Fruit fly (Drosophila melanogaster): ENCODE data around the gene CG13728.
A peak's percentile ranks its signal among the peaks of the same experiment; 100 is the strongest.

Gene CG13728

dm6 chr3L:17415967-17416749, 33.6 kb upstream of the CG13728 start (continued):
- TF ChIP-seq ac (GFP tag; optimal IDR thresholded peaks at IDR 0.05) = peak; percentile 76
- peak; percentile 35 for TF ChIP-seq tx (GFP tag; optimal IDR thresholded peaks at IDR 0.05)
- 0 out of 3 replicates have a peak, but pooled peaks have one; percentile 9 for TF ChIP-seq Mrtf (GFP tag; IDR thresholded peaks at IDR 0.05)
- no peak for TF ChIP-seq inv (GFP tag; IDR thresholded peaks at IDR 0.05; ENCODE audit: partially characterized antibody)
- no peak for TF ChIP-seq CG13296 (GFP tag; optimal IDR thresholded peaks at IDR 0.05)
- peak; percentile 80 for TF ChIP-seq CG18262 (tag; optimal IDR thresholded peaks at IDR 0.05)
- TF ChIP-seq shn (GFP tag; optimal IDR thresholded peaks at IDR 0.05) = peak; percentile 3
- TF ChIP-seq Neu2 (GFP tag; optimal IDR thresholded peaks at IDR 0.05; ENCODE audit: borderline replicate concordance) = peak; percentile 55
- peak; percentile 65 for TF ChIP-seq CG4424 (GFP tag; optimal IDR thresholded peaks at IDR 0.05)
- no peak for TF ChIP-seq Doc3 (GFP tag; IDR thresholded peaks at IDR 0.05; ENCODE audit: partially characterized antibody)
- TF ChIP-seq gem (tag; optimal IDR thresholded peaks at IDR 0.05) = peak; percentile 75
- TF ChIP-seq Pdp1 (GFP tag; optimal IDR thresholded peaks at IDR 0.05) = peak; percentile 23 to 49
- TF ChIP-seq fd96Cb (tag; optimal IDR thresholded peaks at IDR 0.05) = peak; percentile 57
- peak; percentile 58 for TF ChIP-seq Hsf (GFP tag; optimal IDR thresholded peaks at IDR 0.05)
- TF ChIP-seq Xbp1 (GFP tag; optimal IDR thresholded peaks at IDR 0.05) = peak; percentile 29
- TF ChIP-seq CG10209 (GFP tag; optimal IDR thresholded peaks at IDR 0.05) = peak; percentile 55
- no peak for TF ChIP-seq Stat92E (GFP tag; optimal IDR thresholded peaks at IDR 0.05)
- TF ChIP-seq run (tag; optimal IDR thresholded peaks at IDR 0.05) = no peak
- TF ChIP-seq row (GFP tag; IDR thresholded peaks at IDR 0.05) = peak; percentile 57; the same call in 1 of the 3 replicates
- peak; percentile 37 for TF ChIP-seq bab2 (GFP tag; optimal IDR thresholded peaks at IDR 0.05)
- no peak for TF ChIP-seq CG32767 (GFP tag; IDR thresholded peaks at IDR 0.05)
- no peak for TF ChIP-seq CG8089 (GFP tag; optimal IDR thresholded peaks at IDR 0.05)
- no peak for TF ChIP-seq CG10321 (GFP tag; IDR thresholded peaks at IDR 0.05)
- TF ChIP-seq CG8944 (GFP tag; optimal IDR thresholded peaks at IDR 0.05) = peak; percentile 49
- peak; percentile 36 for TF ChIP-seq org-1 (GFP tag; optimal IDR thresholded peaks at IDR 0.05)
- TF ChIP-seq Hmx (GFP tag; optimal IDR thresholded peaks at IDR 0.05) = no peak
- no peak for TF ChIP-seq Fer2 (tag; optimal IDR thresholded peaks at IDR 0.05)
- no peak for TF ChIP-seq rib (GFP tag; IDR thresholded peaks at IDR 0.05)
- TF ChIP-seq mirr (GFP tag; optimal IDR thresholded peaks at IDR 0.05) = no peak
- peak; percentile 39 for TF ChIP-seq CG1602 (GFP tag; optimal IDR thresholded peaks at IDR 0.05)
- no peak for TF ChIP-seq CG13424 (tag; optimal IDR thresholded peaks at IDR 0.05)
- TF ChIP-seq CG6854 (GFP tag; optimal IDR thresholded peaks at IDR 0.05) = no peak
- peak; percentile 77 for TF ChIP-seq CG17829 (tag; optimal IDR thresholded peaks at IDR 0.05)
- peak; percentile 32 for TF ChIP-seq CG12236 (GFP tag; optimal IDR thresholded peaks at IDR 0.05)
- peak; percentile 24 for TF ChIP-seq MTF-1 (GFP tag; optimal IDR thresholded peaks at IDR 0.05; ENCODE audit: borderline replicate concordance)
- peak; percentile 43 for TF ChIP-seq stwl (tag; optimal IDR thresholded peaks at IDR 0.05)
- no peak for TF ChIP-seq ssp (GFP tag; IDR thresholded peaks at IDR 0.05)
- TF ChIP-seq zfh1 (GFP tag; IDR thresholded peaks at IDR 0.05) = peak; percentile 61; the same call in 1 of the 3 replicates
- TF ChIP-seq unpg (GFP tag; optimal IDR thresholded peaks at IDR 0.05) = peak; percentile 21
- TF ChIP-seq CG4820 (GFP tag; optimal IDR thresholded peaks at IDR 0.05) = peak; percentile 49
- no peak for TF ChIP-seq CG13287 (GFP tag; IDR thresholded peaks at IDR 0.05; ENCODE audit: partially characterized antibody)
- no peak for TF ChIP-seq sob (GFP tag; IDR thresholded peaks at IDR 0.05)
- TF ChIP-seq CG7745 (tag; optimal IDR thresholded peaks at IDR 0.05) = peak; percentile 2
- TF ChIP-seq NfI (GFP tag; optimal IDR thresholded peaks at IDR 0.05) = no peak
- TF ChIP-seq cad (GFP tag; optimal IDR thresholded peaks at IDR 0.05) = peak; percentile 77
- peak; percentile 69 for TF ChIP-seq CG2202 (tag; optimal IDR thresholded peaks at IDR 0.05)
- peak; percentile 59 for TF ChIP-seq CG30431 (GFP tag; optimal IDR thresholded peaks at IDR 0.05)
- no peak for TF ChIP-seq lbe (GFP tag; optimal IDR thresholded peaks at IDR 0.05)

Measured in whole organism, embryonic.